Worm (Caenorhabditis elegans) whole organism, mixed stage, embryonic: ENCODE data around the gene ugt-21.

Source experiments
- blmp-1 ChIP-seq: fragments of 150-350 bp; optimal IDR thresholded peaks from 2 replicates; lab custom pipeline; 2014; ENCODE audit warnings: missing biosample characterization, missing genetic modification characterization
- elt-3 ChIP-seq: fragments of 150-350 bp; optimal IDR thresholded peaks from 2 replicates; lab custom pipeline; 2014; ENCODE audit warnings: missing biosample characterization, missing genetic modification characterization
- nhr-237 ChIP-seq: fragments of 150-350 bp; optimal IDR thresholded peaks from 2 replicates; lab custom pipeline; 2014; ENCODE audit warnings: missing biosample characterization, missing genetic modification characterization
- nhr-76 ChIP-seq: sonication (generic microtip); optimal IDR thresholded peaks from 2 replicates; lab custom pipeline; 2017; ENCODE audit warnings: missing biosample characterization, missing genetic modification characterization
- pha-4 ChIP-seq: fragments of 150-350 bp; optimal IDR thresholded peaks from 2 replicates; lab custom pipeline; 2018; ENCODE audit warnings: missing biosample characterization, missing genetic modification reagents, missing genetic modification characterization
- snpc-4 ChIP-seq: fragments of 150-350 bp; optimal IDR thresholded peaks from 2 replicates; lab custom pipeline; 2014; ENCODE audit warnings: missing biosample characterization, missing genetic modification characterization
- sptf-1 ChIP-seq: sonication (generic microtip); optimal IDR thresholded peaks from 2 replicates; lab custom pipeline; 2017; ENCODE audit warnings: mild to moderate bottlenecking, missing genetic modification characterization, moderate library complexity, missing compliant biosample characterization
- unc-39 ChIP-seq: fragments of 150-350 bp; optimal IDR thresholded peaks from 2 replicates; lab custom pipeline; 2014; ENCODE audit warnings: missing biosample characterization, missing genetic modification characterization
- unc-62 ChIP-seq: fragments of 150-350 bp; optimal IDR thresholded peaks from 2 replicates; lab custom pipeline; 2014; ENCODE audit warnings: missing biosample characterization, missing genetic modification reagents, missing genetic modification characterization
- ztf-11 ChIP-seq: fragments of 150-350 bp; optimal IDR thresholded peaks from 2 replicates; lab custom pipeline; 2014; ENCODE audit warnings: missing biosample characterization, missing genetic modification characterization

DNA sequence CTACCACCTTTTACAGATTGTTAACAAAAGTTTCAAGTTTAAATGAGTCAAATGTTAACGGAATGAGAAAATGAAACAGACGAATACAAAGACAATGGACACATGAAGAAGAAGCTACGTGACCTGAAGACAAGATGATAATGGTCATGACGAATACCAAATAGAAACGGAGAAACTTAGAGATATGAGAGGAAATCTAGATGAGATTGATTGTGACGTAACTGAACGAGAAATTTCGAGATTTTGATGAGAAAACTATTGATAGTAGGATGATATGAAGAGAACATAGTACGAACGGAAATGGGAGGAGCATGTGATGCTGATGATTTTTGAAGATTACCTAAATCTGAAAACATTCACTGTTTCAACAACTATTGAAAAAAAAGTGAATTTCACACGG lies 35.0 kb downstream of the ugt-21 start:
- TF ChIP-seq blmp-1 (tag; lab: Kevin White, UChicago) = no peak
- TF ChIP-seq sptf-1 (tag; lab: Kevin White, UChicago) = no peak
- no peak for TF ChIP-seq snpc-4 (tag; lab: Kevin White, UChicago)
- peak; percentile 21 for TF ChIP-seq elt-3
- TF ChIP-seq pha-4 = no peak
- no peak for TF ChIP-seq ztf-11 (tag; lab: Kevin White, UChicago)
- TF ChIP-seq unc-39 (tag; lab: Kevin White, UChicago) = no peak
- no peak for TF ChIP-seq nhr-76 (tag; lab: Kevin White, UChicago)
- no peak for TF ChIP-seq unc-62 (GFP tag; lab: Kevin White, UChicago)
- no peak for TF ChIP-seq nhr-237
